In genomic region chr3L:9211302-9211930, dm6 we compare ENCODE assay signal across 1 fruit fly cellular context.
TF ChIP-seq lines count a peak whose summit lies in the region.

Gene CG4476, plus strand, starts transcription at chr3L:9211880.

TF ChIP-seq in whole organism, embryonic, 481 proteins besides CTCF, POLR2A, EP300 and RAD21 (continued from another document):
- TF ChIP-seq E2f2 (GFP tag; IDR thresholded peaks at IDR 0.05; lab: Robert Waterston, UW) (peak; percentile 26; the same call in 1 of the 2 replicates), CG15601 (tag; optimal IDR thresholded peaks at IDR 0.05; lab: Kevin White, UChicago) (peak; percentile 64), Jarid2 (GFP tag; optimal IDR thresholded peaks at IDR 0.05; lab: Kevin White, UChicago) (peak; percentile 4), CG14710 (tag; optimal IDR thresholded peaks at IDR 0.05; lab: Kevin White, UChicago) (no peak), CG18011 (GFP tag; optimal IDR thresholded peaks at IDR 0.05; lab: Kevin White, UChicago) (peak; percentile 99), Bdp1 (GFP tag; optimal IDR thresholded peaks at IDR 0.05; lab: Kevin White, UChicago) (no peak), knrl (GFP tag; IDR thresholded peaks at IDR 0.05; lab: Robert Waterston, UW; ENCODE audit: partially characterized antibody) (peak; percentile 34; the same call in 2 of the 3 replicates), CG13287 (GFP tag; IDR thresholded peaks at IDR 0.05; lab: Robert Waterston, UW; ENCODE audit: partially characterized antibody) (peak; percentile 38; the same call in 1 of the 2 replicates)
